Worm (Caenorhabditis elegans) whole organism, midembryonic: ENCODE measurements around the gene anoh-2.

Experiments
- med-1 ChIP-seq: sonication (generic microtip); optimal IDR thresholded peaks from 2 replicates; lab custom pipeline; 2017; ENCODE audit warnings: missing genetic modification characterization, mild to moderate bottlenecking, missing compliant biosample characterization, antibody characterized with exemption, missing genetic modification reagents; ENCODE audit not compliant: insufficient read depth
- tab-1 ChIP-seq: fragments of 200-800 bp; sonication (Bioruptor generic); IDR thresholded peaks from 2 replicates; pipeline ENCODE4 v1.3.6; 2022; ENCODE audit warnings: missing genetic modification characterization, missing compliant biosample characterization

DNA sequence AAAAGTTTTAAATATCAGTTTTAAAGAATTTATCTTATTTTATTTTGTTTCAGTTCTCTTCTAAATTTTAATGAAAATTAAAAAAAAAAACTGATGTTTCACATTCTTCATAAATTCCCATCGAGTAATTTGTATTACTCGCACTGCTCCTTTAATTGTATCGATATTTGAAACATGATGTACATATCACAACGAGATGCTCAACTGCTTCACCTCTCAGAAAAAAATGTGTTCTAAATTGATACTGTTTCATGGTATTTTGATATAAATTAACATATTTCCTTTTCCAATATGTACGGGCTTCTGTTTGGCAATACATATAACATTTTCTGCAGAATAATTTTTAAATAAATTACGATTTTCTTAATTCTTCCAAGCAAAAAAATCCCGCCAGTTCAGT, 29.6 kb downstream of the anoh-2 start:
- TF ChIP-seq tab-1 (GFP tag; lab: Robert Waterston, UW), result no peak
- no peak for TF ChIP-seq med-1
